Fruit fly (Drosophila melanogaster) S2 (cell line): ENCODE measurements around the gene emc.

Experiments used
- CG8478 ChIP-seq: fragments of >200 bp; optimal IDR thresholded peaks from 2 replicates; lab custom pipeline; 2018
- CTCF ChIP-seq, 2 experiments: fragments of >200 bp; optimal IDR thresholded peaks; 2 replicates each; lab custom pipeline; 2018

dm6 chr3L:737445-738116, 11.6 kb upstream of the emc start:
- TF ChIP-seq CG8478: no peak
- no peak for TF ChIP-seq CTCF (optimal IDR thresholded peaks at IDR 0.05; lab: Kevin White, UChicago)
